Worm (Caenorhabditis elegans): ENCODE results near the gene W02B12.1.

The W02B12.1 gene

ce11 chrII:11464427-11464944 is 15.7 kb downstream of the W02B12.1 start, which contains the start of the genes aars-1 and rga-1:
Gene aars-1, minus strand, starts transcription at chrII:11464497.
Gene rga-1, plus strand, starts transcription at chrII:11464894.
- TF ChIP-seq unc-39 (tag; optimal IDR thresholded peaks at IDR 0.05) (no peak), pha-4 (tag; optimal IDR thresholded peaks at IDR 0.05) (peak; percentile 38), zip-8 (tag; optimal IDR thresholded peaks at IDR 0.05) (no peak), cnd-1 (tag; optimal IDR thresholded peaks at IDR 0.05) (no peak), ces-1 (GFP tag; optimal IDR thresholded peaks at IDR 0.05) (peak; percentile 11), nhr-28 (tag; optimal IDR thresholded peaks at IDR 0.05) (no peak), mab-5 (tag; optimal IDR thresholded peaks at IDR 0.05) (no peak), nhr-76 (tag; optimal IDR thresholded peaks at IDR 0.05) (no peak), snpc-4 (tag; optimal IDR thresholded peaks at IDR 0.05) (no peak), ham-2 (GFP tag; optimal IDR thresholded peaks at IDR 0.05) (peak; percentile 41), mls-2 (tag; optimal IDR thresholded peaks at IDR 0.05) (no peak), drap-1 (GFP tag; optimal IDR thresholded peaks at IDR 0.05) (no peak), unc-62 (GFP tag; optimal IDR thresholded peaks at IDR 0.05) (peak; percentile 20), elt-3 (tag; optimal IDR thresholded peaks at IDR 0.05) (no peak), nhr-12 (tag; optimal IDR thresholded peaks at IDR 0.05) (no peak), ceh-43 (GFP tag; optimal IDR thresholded peaks at IDR 0.05) (no peak), lsy-2 (tag; optimal IDR thresholded peaks at IDR 0.05) (peak; percentile 52), unc-120 (tag; optimal IDR thresholded peaks at IDR 0.05; ENCODE audit: poor library complexity, severe bottlenecking) (no peak), ztf-11 (tag; optimal IDR thresholded peaks at IDR 0.05) (no peak), sem-2 (GFP tag; optimal IDR thresholded peaks at IDR 0.05) (no peak), lin-32 (GFP tag; optimal IDR thresholded peaks at IDR 0.05) (no peak), ceh-39 (tag; optimal IDR thresholded peaks at IDR 0.05) (no peak), nhr-2 (tag; optimal IDR thresholded peaks at IDR 0.05) (no peak), tbx-8 (GFP tag; optimal IDR thresholded peaks at IDR 0.05) (no peak), sptf-1 (tag; optimal IDR thresholded peaks at IDR 0.05) (no peak), lin-13 (tag; optimal IDR thresholded peaks at IDR 0.05) (no peak), blmp-1 (tag; optimal IDR thresholded peaks at IDR 0.05) (peak; percentile 43), flh-1 (GFP tag; optimal IDR thresholded peaks at IDR 0.05) (no peak), elt-1 (tag; optimal IDR thresholded peaks at IDR 0.05; ENCODE audit: borderline replicate concordance, insufficient read depth) (no peak), mep-1 (tag; optimal IDR thresholded peaks at IDR 0.05) (no peak), ceh-83 (GFP tag; optimal IDR thresholded peaks at IDR 0.05) (no peak), bed-3 (GFP tag; optimal IDR thresholded peaks at IDR 0.05) (no peak), hlh-1 (tag; optimal IDR thresholded peaks at IDR 0.05) (no peak), M03D4.4 (tag; optimal IDR thresholded peaks at IDR 0.05) (no peak), nhr-237 (tag; optimal IDR thresholded peaks at IDR 0.05) (no peak)

ce11 chrII:11467541-11467940 is 18.7 kb downstream of the W02B12.1 start, which contains the start of gene klp-17:
Gene klp-17, minus strand, starts transcription at chrII:11467641.
- no peak for TF ChIP-seq elt-1 (tag; optimal IDR thresholded peaks at IDR 0.05; ENCODE audit: borderline replicate concordance, insufficient read depth)
- TF ChIP-seq nhr-28 (tag; optimal IDR thresholded peaks at IDR 0.05) = no peak
- no peak for TF ChIP-seq nhr-12 (tag; optimal IDR thresholded peaks at IDR 0.05)
- TF ChIP-seq ceh-83 (GFP tag; optimal IDR thresholded peaks at IDR 0.05) = no peak
- no peak for TF ChIP-seq mab-5 (tag; optimal IDR thresholded peaks at IDR 0.05)
- no peak for TF ChIP-seq lsy-2 (tag; optimal IDR thresholded peaks at IDR 0.05)
- no peak for TF ChIP-seq cnd-1 (tag; optimal IDR thresholded peaks at IDR 0.05)
- TF ChIP-seq unc-62 (GFP tag; optimal IDR thresholded peaks at IDR 0.05) = no peak
- no peak for TF ChIP-seq unc-39 (tag; optimal IDR thresholded peaks at IDR 0.05)
- no peak for TF ChIP-seq nhr-2 (tag; optimal IDR thresholded peaks at IDR 0.05)
- no peak for TF ChIP-seq sem-2 (GFP tag; optimal IDR thresholded peaks at IDR 0.05)
- TF ChIP-seq lin-13 (tag; optimal IDR thresholded peaks at IDR 0.05) = no peak
- TF ChIP-seq flh-1 (GFP tag; optimal IDR thresholded peaks at IDR 0.05) = no peak
- no peak for TF ChIP-seq pha-4 (tag; optimal IDR thresholded peaks at IDR 0.05)
- TF ChIP-seq sptf-1 (tag; optimal IDR thresholded peaks at IDR 0.05) = no peak
- no peak for TF ChIP-seq lin-32 (GFP tag; optimal IDR thresholded peaks at IDR 0.05)
- TF ChIP-seq snpc-4 (tag; optimal IDR thresholded peaks at IDR 0.05) = no peak
- TF ChIP-seq mep-1 (tag; optimal IDR thresholded peaks at IDR 0.05) = no peak
- TF ChIP-seq nhr-237 (tag; optimal IDR thresholded peaks at IDR 0.05) = no peak
- no peak for TF ChIP-seq drap-1 (GFP tag; optimal IDR thresholded peaks at IDR 0.05)

ce11 chrII:11469574-11470108 is 20.8 kb downstream of the W02B12.1 start, which contains the start of gene cisd-1:
Gene cisd-1, minus strand, starts transcription at chrII:11469624.
- no peak for TF ChIP-seq drap-1 (GFP tag; optimal IDR thresholded peaks at IDR 0.05)
- no peak for TF ChIP-seq M03D4.4 (tag; optimal IDR thresholded peaks at IDR 0.05)
- TF ChIP-seq mep-1 (tag; optimal IDR thresholded peaks at IDR 0.05) = no peak
- no peak for TF ChIP-seq nhr-237 (tag; optimal IDR thresholded peaks at IDR 0.05)
- TF ChIP-seq nhr-76 (tag; optimal IDR thresholded peaks at IDR 0.05) = no peak
- TF ChIP-seq ces-1 (GFP tag; optimal IDR thresholded peaks at IDR 0.05) = no peak
- no peak for TF ChIP-seq ceh-39 (tag; optimal IDR thresholded peaks at IDR 0.05)
- TF ChIP-seq nhr-12 (tag; optimal IDR thresholded peaks at IDR 0.05) = no peak
- TF ChIP-seq blmp-1 (tag; optimal IDR thresholded peaks at IDR 0.05) = no peak
- no peak for TF ChIP-seq bed-3 (GFP tag; optimal IDR thresholded peaks at IDR 0.05)
- TF ChIP-seq elt-3 (tag; optimal IDR thresholded peaks at IDR 0.05) = no peak
- no peak for TF ChIP-seq elt-1 (tag; optimal IDR thresholded peaks at IDR 0.05; ENCODE audit: borderline replicate concordance, insufficient read depth)
- TF ChIP-seq sem-2 (GFP tag; optimal IDR thresholded peaks at IDR 0.05) = no peak
- TF ChIP-seq tbx-8 (GFP tag; optimal IDR thresholded peaks at IDR 0.05) = no peak
- no peak for TF ChIP-seq ham-2 (GFP tag; optimal IDR thresholded peaks at IDR 0.05)
- TF ChIP-seq pha-4 (tag; optimal IDR thresholded peaks at IDR 0.05) = no peak
- no peak for TF ChIP-seq hlh-1 (tag; optimal IDR thresholded peaks at IDR 0.05)
- no peak for TF ChIP-seq lin-13 (tag; optimal IDR thresholded peaks at IDR 0.05)
- TF ChIP-seq sptf-1 (tag; optimal IDR thresholded peaks at IDR 0.05) = no peak
- TF ChIP-seq ceh-43 (GFP tag; optimal IDR thresholded peaks at IDR 0.05) = no peak
